Fruit fly (Drosophila melanogaster): Measurements from ENCODE around the gene CG34279.

DNA sequence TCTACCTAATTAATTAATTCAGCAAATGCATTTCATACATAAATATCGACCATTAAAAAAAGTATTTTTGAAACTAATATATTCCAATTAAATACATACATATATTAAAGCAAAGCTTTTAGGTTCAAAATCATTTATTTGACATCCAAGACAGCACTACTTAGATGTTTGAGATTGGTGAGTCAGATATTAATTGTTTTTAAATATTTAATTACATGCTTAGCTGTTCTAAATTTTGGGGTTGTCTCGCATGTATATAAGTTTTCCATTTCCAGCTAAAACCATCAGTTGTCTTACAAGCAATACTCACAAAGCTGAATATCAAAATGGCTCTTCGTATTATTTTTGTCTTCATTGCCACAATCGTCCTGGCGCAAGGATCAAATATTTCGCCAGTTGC lies 15.4 kb upstream of the CG34279 start, which contains the start of gene CG42834:
- TF ChIP-seq h (optimal IDR thresholded peaks at IDR 0.05) = no peak
- no peak for TF ChIP-seq insv (optimal IDR thresholded peaks at IDR 0.05)
- no peak for TF ChIP-seq psq (optimal IDR thresholded peaks at IDR 0.05)
- no peak for TF ChIP-seq Sin3A (optimal IDR thresholded peaks at IDR 0.05)
